Worm (Caenorhabditis elegans) whole organism, late embryonic: ENCODE measurements around the gene rps-12.
A peak's percentile ranks its signal among the peaks of the same experiment; 100 is the strongest.

Experiments
- C08G9.2 ChIP-seq: sonication (generic microtip); optimal IDR thresholded peaks from 2 replicates; lab custom pipeline; 2016; ENCODE audit warnings: mild to moderate bottlenecking, missing genetic modification characterization, moderate library complexity, missing compliant biosample characterization
- C38D4.7 ChIP-seq: fragments of 200-800 bp; sonication (Bioruptor generic); optimal IDR thresholded peaks from 2 replicates; lab custom pipeline; 2018; ENCODE audit warnings: mild to moderate bottlenecking, missing genetic modification characterization, moderate library complexity, missing compliant biosample characterization
- K02D7.2 ChIP-seq: sonication (generic microtip); optimal IDR thresholded peaks from 2 replicates; lab custom pipeline; 2017; ENCODE audit warnings: mild to moderate bottlenecking, missing genetic modification characterization, missing compliant biosample characterization
- K09A11.1 ChIP-seq: sonication (generic microtip); optimal IDR thresholded peaks from 2 replicates; lab custom pipeline; 2017; ENCODE audit warnings: antibody characterized with exemption, mild to moderate bottlenecking, missing genetic modification characterization, missing compliant biosample characterization; ENCODE audit not compliant: insufficient read depth
- Y22D7AL.16 ChIP-seq: sonication (generic microtip); optimal IDR thresholded peaks from 2 replicates; lab custom pipeline; 2016; ENCODE audit warnings: missing genetic modification characterization, missing compliant biosample characterization
- ama-1 ChIP-seq: fragments of 150-350 bp; optimal IDR thresholded peaks from 2 replicates; lab custom pipeline; 2014
- ceh-14 ChIP-seq: sonication (generic microtip); optimal IDR thresholded peaks from 2 replicates; lab custom pipeline; 2016; ENCODE audit warnings: missing genotype, missing genetic modification characterization, missing compliant biosample characterization
- ceh-18 ChIP-seq: sonication (generic microtip); optimal IDR thresholded peaks from 2 replicates; lab custom pipeline; 2016; ENCODE audit warnings: missing genetic modification characterization, missing compliant biosample characterization
- ceh-19 ChIP-seq: fragments of 200-800 bp; sonication (Bioruptor generic); optimal IDR thresholded peaks from 2 replicates; lab custom pipeline; 2018; ENCODE audit warnings: mild to moderate bottlenecking, missing genetic modification characterization, missing compliant biosample characterization
- ceh-2 ChIP-seq: sonication (generic microtip); optimal IDR thresholded peaks from 2 replicates; lab custom pipeline; 2016; ENCODE audit warnings: missing genotype, missing genetic modification characterization, missing compliant biosample characterization
- ceh-30 ChIP-seq: fragments of 150-350 bp; optimal IDR thresholded peaks from 2 replicates; lab custom pipeline; 2014; ENCODE audit warnings: missing biosample characterization, missing genetic modification characterization
- ceh-31 ChIP-seq: sonication (generic microtip); optimal IDR thresholded peaks from 2 replicates; lab custom pipeline; 2016; ENCODE audit warnings: missing genetic modification characterization, missing compliant biosample characterization
- ceh-48 ChIP-seq: sonication (generic microtip); optimal IDR thresholded peaks from 2 replicates; lab custom pipeline; 2016; ENCODE audit warnings: missing genetic modification characterization, inconsistent platforms, missing compliant biosample characterization
- ceh-6 ChIP-seq: fragments of 200-800 bp; sonication (Bioruptor generic); optimal IDR thresholded peaks from 2 replicates; lab custom pipeline; 2018; ENCODE audit warnings: mild to moderate bottlenecking, missing genetic modification characterization, missing compliant biosample characterization
- dve-1 ChIP-seq: sonication (generic microtip); optimal IDR thresholded peaks from 2 replicates; lab custom pipeline; 2017; ENCODE audit warnings: antibody characterized with exemption, mild to moderate bottlenecking, missing genetic modification characterization, missing compliant biosample characterization
- elt-2 ChIP-seq: sonication (generic microtip); optimal IDR thresholded peaks from 2 replicates; lab custom pipeline; 2016; ENCODE audit warnings: missing genetic modification reagents, missing genetic modification characterization, missing compliant biosample characterization
- elt-4 ChIP-seq: sonication (generic microtip); optimal IDR thresholded peaks from 2 replicates; lab custom pipeline; 2016; ENCODE audit warnings: missing genetic modification characterization, missing compliant biosample characterization
- ets-4 ChIP-seq: sonication (generic microtip); optimal IDR thresholded peaks from 2 replicates; lab custom pipeline; 2016; ENCODE audit warnings: missing genetic modification characterization, missing compliant biosample characterization
- eyg-1 ChIP-seq: sonication (generic microtip); optimal IDR thresholded peaks from 2 replicates; lab custom pipeline; 2016; ENCODE audit warnings: missing genotype, missing genetic modification characterization, missing compliant biosample characterization
- fkh-10 ChIP-seq: fragments of 150-350 bp; optimal IDR thresholded peaks from 2 replicates; lab custom pipeline; 2014; ENCODE audit warnings: missing biosample characterization, missing genetic modification reagents, missing genetic modification characterization
- hlh-13 ChIP-seq: fragments of 200-800 bp; sonication (Bioruptor generic); optimal IDR thresholded peaks from 2 replicates; lab custom pipeline; 2018; ENCODE audit warnings: mild to moderate bottlenecking, missing genetic modification characterization, missing compliant biosample characterization
- hlh-15 ChIP-seq: sonication (generic microtip); optimal IDR thresholded peaks from 2 replicates; lab custom pipeline; 2016; ENCODE audit warnings: missing genetic modification characterization, missing compliant biosample characterization
- hlh-6 ChIP-seq: sonication (generic microtip); optimal IDR thresholded peaks from 2 replicates; lab custom pipeline; 2016; ENCODE audit warnings: missing genotype, missing genetic modification characterization, missing compliant biosample characterization
- madf-2 ChIP-seq: sonication (generic microtip); optimal IDR thresholded peaks from 2 replicates; lab custom pipeline; 2017; ENCODE audit warnings: missing genetic modification characterization, missing compliant biosample characterization
- mec-3 ChIP-seq: sonication (generic microtip); optimal IDR thresholded peaks from 2 replicates; lab custom pipeline; 2016; ENCODE audit warnings: borderline replicate concordance, missing genetic modification characterization, missing compliant biosample characterization
- nfya-1 ChIP-seq: sonication (generic microtip); optimal IDR thresholded peaks from 2 replicates; lab custom pipeline; 2017; ENCODE audit warnings: missing genetic modification characterization, mild to moderate bottlenecking, missing compliant biosample characterization, antibody characterized with exemption, moderate library complexity
- npax-4 ChIP-seq: sonication (generic microtip); optimal IDR thresholded peaks from 2 replicates; lab custom pipeline; 2016; ENCODE audit warnings: missing genetic modification characterization, missing compliant biosample characterization
- odd-2 ChIP-seq: sonication (generic microtip); optimal IDR thresholded peaks from 2 replicates; lab custom pipeline; 2017; ENCODE audit warnings: antibody characterized with exemption, mild to moderate bottlenecking, missing genetic modification characterization, missing compliant biosample characterization
- pag-3 ChIP-seq: sonication (generic microtip); optimal IDR thresholded peaks from 2 replicates; lab custom pipeline; 2016; ENCODE audit warnings: missing compliant biosample characterization, missing genetic modification characterization, borderline replicate concordance
- pat-9 ChIP-seq: fragments of 200-800 bp; sonication (Bioruptor generic); optimal IDR thresholded peaks from 2 replicates; lab custom pipeline; 2018; ENCODE audit warnings: mild to moderate bottlenecking, missing genetic modification characterization, moderate library complexity, missing compliant biosample characterization
- pax-1 ChIP-seq: fragments of 150-350 bp; optimal IDR thresholded peaks from 2 replicates; lab custom pipeline; 2014; ENCODE audit warnings: missing biosample characterization, missing genetic modification characterization
- pha-4 ChIP-seq: fragments of 150-350 bp; optimal IDR thresholded peaks from 2 replicates; lab custom pipeline; 2018; ENCODE audit warnings: missing biosample characterization, missing genetic modification reagents, missing genetic modification characterization
- pqm-1 ChIP-seq: sonication (generic microtip); optimal IDR thresholded peaks from 2 replicates; lab custom pipeline; 2016; ENCODE audit warnings: missing genetic modification characterization, missing compliant biosample characterization
- sox-2 ChIP-seq: fragments of 200-800 bp; sonication (Bioruptor generic); IDR thresholded peaks from 2 replicates; pipeline ENCODE4 v1.3.6; 2022; ENCODE audit warnings: missing genetic modification reagents, missing genetic modification characterization, missing compliant biosample characterization
- ttx-3 ChIP-seq: sonication (generic microtip); optimal IDR thresholded peaks from 2 replicates; lab custom pipeline; 2016; ENCODE audit warnings: missing genetic modification reagents, missing genetic modification characterization, missing compliant biosample characterization
- unc-42 ChIP-seq: sonication (generic microtip); optimal IDR thresholded peaks from 2 replicates; lab custom pipeline; 2016; ENCODE audit warnings: missing genotype, missing genetic modification characterization, missing compliant biosample characterization
- unc-55 ChIP-seq: sonication (generic microtip); optimal IDR thresholded peaks from 2 replicates; lab custom pipeline; 2017; ENCODE audit warnings: missing biosample characterization, missing genetic modification reagents, missing genetic modification characterization
- unc-86 ChIP-seq: sonication (generic microtip); optimal IDR thresholded peaks from 2 replicates; lab custom pipeline; 2016; ENCODE audit warnings: missing genetic modification characterization, missing compliant biosample characterization
- ztf-16 ChIP-seq: sonication (generic microtip); optimal IDR thresholded peaks from 2 replicates; lab custom pipeline; 2017; ENCODE audit warnings: missing genetic modification characterization, missing compliant biosample characterization

The rps-12 gene

ce11 chrIII:5691826-5692225 is 12.7 kb downstream of the rps-12 start:
- no peak for TF ChIP-seq Y22D7AL.16 (tag; lab: Kevin White, UChicago)
- TF ChIP-seq pqm-1 (tag; lab: Kevin White, UChicago), result no peak
- no peak for TF ChIP-seq fkh-10 (GFP tag; lab: Kevin White, UChicago)
- no peak for TF ChIP-seq K09A11.1
- no peak for TF ChIP-seq elt-4 (tag; lab: Kevin White, UChicago)
- no peak for TF ChIP-seq sox-2 (GFP tag; lab: Robert Waterston, UW)
- TF ChIP-seq elt-2 (tag; lab: Kevin White, UChicago), result no peak
- no peak for TF ChIP-seq ceh-48 (tag; lab: Kevin White, UChicago)
- TF ChIP-seq hlh-15, result no peak
- TF ChIP-seq ceh-2 (tag; lab: Kevin White, UChicago), result no peak
- no peak for TF ChIP-seq ztf-16
- TF ChIP-seq hlh-6, result no peak
- TF ChIP-seq pax-1 (tag; lab: Kevin White, UChicago), result no peak
- TF ChIP-seq C38D4.7, result no peak
- TF ChIP-seq pag-3, result no peak
- no peak for TF ChIP-seq unc-55 (GFP tag; lab: Kevin White, UChicago)
- TF ChIP-seq ceh-19 (GFP tag; lab: Kevin White, UChicago), result no peak
- no peak for TF ChIP-seq ceh-6

- TF ChIP-seq ttx-3 (tag; lab: Kevin White, UChicago), result peak; percentile 19
- peak; percentile 11 for TF ChIP-seq ets-4 (tag; lab: Kevin White, UChicago)
- no peak for TF ChIP-seq C08G9.2
- TF ChIP-seq C38D4.7, result no peak
- TF ChIP-seq ceh-18 (tag; lab: Kevin White, UChicago), result no peak
- TF ChIP-seq unc-42 (tag; lab: Kevin White, UChicago), result peak; percentile 54
- no peak for TF ChIP-seq pha-4 (tag; lab: Kevin White, UChicago)
- no peak for TF ChIP-seq K02D7.2 (tag; lab: Kevin White, UChicago)
- TF ChIP-seq ceh-31 (tag; lab: Kevin White, UChicago), result peak; percentile 20
- TF ChIP-seq pat-9 (tag; lab: Kevin White, UChicago), result no peak
- TF ChIP-seq nfya-1 (tag; lab: Kevin White, UChicago), result peak; percentile 7
- no peak for TF ChIP-seq hlh-13
Observed at ce11 chrIII:5692690-5693089, 13.6 kb downstream of the rps-12 start, which contains the start of the genes abi-1 and arle-14. TSS of gene abi-1 (minus strand) at chrIII:5692740. TSS of gene arle-14 (plus strand) at chrIII:5692906.

- TF ChIP-seq madf-2 (tag; lab: Kevin White, UChicago) (no peak), unc-86 (tag; lab: Kevin White, UChicago) (no peak), pqm-1 (tag; lab: Kevin White, UChicago) (no peak), pat-9 (tag; lab: Kevin White, UChicago) (no peak), eyg-1 (tag; lab: Kevin White, UChicago) (no peak), elt-4 (tag; lab: Kevin White, UChicago) (no peak), hlh-6 (no peak), odd-2 (no peak), Y22D7AL.16 (tag; lab: Kevin White, UChicago) (no peak), ceh-14 (tag; lab: Kevin White, UChicago) (no peak), pha-4 (tag; lab: Kevin White, UChicago) (no peak), mec-3 (tag; lab: Kevin White, UChicago) (no peak), npax-4 (tag; lab: Kevin White, UChicago) (no peak), ama-1 (lab: Kevin White, UChicago) (no peak), sox-2 (GFP tag; lab: Robert Waterston, UW) (no peak), hlh-15 (no peak), ceh-30 (tag; lab: Kevin White, UChicago) (no peak), dve-1 (tag; lab: Kevin White, UChicago) (no peak)
Observed at ce11 chrIII:5693736-5694135, 14.6 kb downstream of the rps-12 start, which contains the start of gene B0336.13. TSS of gene B0336.13 (plus strand) at chrIII:5694036.
